Fruit fly (Drosophila melanogaster) whole organism, embryonic: Measurements from ENCODE around the gene Girdin.

Experiments used
- Abd-B ChIP-seq: fragments of 200-800 bp; sonication (Bioruptor generic); optimal IDR thresholded peaks from 2 replicates; lab custom pipeline; 2018; ENCODE audit warnings: missing biosample characterization, mild to moderate bottlenecking, missing genetic modification characterization, moderate library complexity
- Ada2b ChIP-seq: fragments of 200-800 bp; sonication (Bioruptor generic); IDR thresholded peaks from 2 replicates; pipeline ENCODE4 v1.3.6; 2022; ENCODE audit warnings: missing biosample characterization, missing genetic modification characterization
- Adf1 ChIP-seq: fragments of 200-800 bp; sonication (Bioruptor generic); IDR thresholded peaks from 2 replicates; pipeline ENCODE4 v1.3.6; 2022; ENCODE audit warnings: missing biosample characterization, missing genetic modification characterization
- Atf3 ChIP-seq: fragments of 200-800 bp; sonication (Bioruptor generic); optimal IDR thresholded peaks from 3 replicates; lab custom pipeline; 2016; ENCODE audit warnings: missing biosample characterization, missing genetic modification characterization
- CG10959 ChIP-seq: fragments of 200-800 bp; sonication (Bioruptor generic); IDR thresholded peaks from 2 replicates; pipeline ENCODE4 v1.3.6; 2022; ENCODE audit warnings: missing biosample characterization, missing genetic modification characterization
- CG12155 ChIP-seq: fragments of 200-800 bp; sonication (Bioruptor generic); optimal IDR thresholded peaks from 3 replicates; lab custom pipeline; 2016; ENCODE audit warnings: missing biosample characterization, missing genetic modification characterization
- CG15601 ChIP-seq: fragments of 200-800 bp; sonication (Bioruptor generic); optimal IDR thresholded peaks from 3 replicates; lab custom pipeline; 2019; ENCODE audit warnings: missing biosample characterization, mild to moderate bottlenecking, missing genetic modification characterization, moderate library complexity
- CG16779 ChIP-seq: fragments of 200-800 bp; sonication (Bioruptor generic); IDR thresholded peaks from 2 replicates; pipeline ENCODE4 v1.3.6; 2022; ENCODE audit warnings: missing biosample characterization, missing genetic modification characterization
- CG16813 ChIP-seq: fragments of 200-800 bp; sonication (Bioruptor generic); IDR thresholded peaks from 3 replicates; pipeline ENCODE4 v1.3.6; 2022; ENCODE audit warnings: missing biosample characterization, missing genetic modification characterization; ENCODE audit not compliant: partially characterized antibody
- CG17568 ChIP-seq: fragments of 200-800 bp; sonication (Bioruptor generic); optimal IDR thresholded peaks from 2 replicates; lab custom pipeline; 2018; ENCODE audit warnings: missing biosample characterization, mild to moderate bottlenecking, missing genetic modification characterization, moderate library complexity
- CG18011 ChIP-seq: fragments of 200-800 bp; sonication (Bioruptor generic); optimal IDR thresholded peaks from 2 replicates; lab custom pipeline; 2017; ENCODE audit warnings: missing biosample characterization, missing genetic modification characterization, mild to moderate bottlenecking, moderate library complexity, missing genotype
- CG2712 ChIP-seq: fragments of 200-800 bp; optimal IDR thresholded peaks from 3 replicates; lab custom pipeline; 2019; ENCODE audit warnings: missing biosample characterization, mild to moderate bottlenecking, missing genetic modification characterization, moderate library complexity
- CG32772 ChIP-seq: fragments of 200-800 bp; sonication (Bioruptor generic); IDR thresholded peaks from 2 replicates; pipeline ENCODE4 v1.3.6; 2022; ENCODE audit warnings: missing biosample characterization, missing genetic modification characterization
- CG3726 ChIP-seq: fragments of 200-800 bp; sonication (Bioruptor generic); IDR thresholded peaks from 3 replicates; pipeline ENCODE4, ENCODE4 v1.3.6; 2022; ENCODE audit warnings: missing biosample characterization, missing genetic modification characterization
- CG4617 ChIP-seq: fragments of 200-800 bp; sonication (Bioruptor generic); optimal IDR thresholded peaks from 3 replicates; lab custom pipeline; 2016; ENCODE audit warnings: missing biosample characterization, missing genetic modification characterization, borderline replicate concordance
- CG4707 ChIP-seq: fragments of 200-800 bp; sonication (Bioruptor generic); optimal IDR thresholded peaks from 2 replicates; lab custom pipeline; 2018; ENCODE audit warnings: missing biosample characterization, mild to moderate bottlenecking, missing genetic modification characterization, moderate library complexity
- CG6791 ChIP-seq: fragments of 200-800 bp; sonication (Bioruptor generic); IDR thresholded peaks from 3 replicates; pipeline ENCODE4 v1.3.6; 2022; ENCODE audit warnings: missing biosample characterization, missing genetic modification characterization; ENCODE audit not compliant: partially characterized antibody
- CG6854 ChIP-seq: fragments of 200-800 bp; sonication (Bioruptor generic); optimal IDR thresholded peaks from 3 replicates; lab custom pipeline; 2017; ENCODE audit warnings: missing biosample characterization, mild to moderate bottlenecking, missing genetic modification characterization
- CG7271 ChIP-seq: fragments of 200-800 bp; sonication (Bioruptor generic); optimal IDR thresholded peaks from 2 replicates; lab custom pipeline; 2018; ENCODE audit warnings: missing biosample characterization, mild to moderate bottlenecking, missing genetic modification characterization, moderate library complexity
- CG9215 ChIP-seq: fragments of 200-800 bp; sonication (Bioruptor generic); IDR thresholded peaks from 2 replicates; pipeline ENCODE4 v1.3.6; 2022; ENCODE audit warnings: missing biosample characterization, missing genetic modification characterization
- Dll ChIP-seq: fragments of 200-800 bp; sonication (Bioruptor generic); IDR thresholded peaks from 4 replicates; pipeline ENCODE4 v1.3.6; 2022; ENCODE audit warnings: missing biosample characterization, missing genetic modification characterization; ENCODE audit not compliant: partially characterized antibody
- Elba2 ChIP-seq: fragments of 200-800 bp; sonication (Bioruptor generic); optimal IDR thresholded peaks from 3 replicates; lab custom pipeline; 2016; ENCODE audit warnings: missing biosample characterization, missing genetic modification characterization
- Gug ChIP-seq: fragments of 200-800 bp; sonication (Bioruptor generic); IDR thresholded peaks from 4 replicates; pipeline ENCODE4 v1.3.6; 2022; ENCODE audit warnings: missing biosample characterization, missing genetic modification characterization
- HLH54F ChIP-seq: fragments of 200-800 bp; sonication (Bioruptor generic); optimal IDR thresholded peaks from 3 replicates; lab custom pipeline; 2016; ENCODE audit warnings: missing biosample characterization, missing genetic modification characterization
- HLHmδ ChIP-seq: fragments of 200-800 bp; sonication (Bioruptor generic); optimal IDR thresholded peaks from 2 replicates; lab custom pipeline; 2018; ENCODE audit warnings: missing biosample characterization, mild to moderate bottlenecking, missing genetic modification characterization, moderate library complexity
- HmgZ ChIP-seq: fragments of 200-800 bp; sonication (Bioruptor generic); optimal IDR thresholded peaks from 2 replicates; lab custom pipeline; 2018; ENCODE audit warnings: missing biosample characterization, mild to moderate bottlenecking, missing genetic modification characterization
- Mes4 ChIP-seq: fragments of 200-800 bp; sonication (Bioruptor generic); optimal IDR thresholded peaks from 2 replicates; lab custom pipeline; 2016; ENCODE audit warnings: missing biosample characterization, missing genetic modification characterization
- NC2β ChIP-seq: fragments of 200-800 bp; sonication (Bioruptor generic); optimal IDR thresholded peaks from 2 replicates; lab custom pipeline; 2016; ENCODE audit warnings: missing biosample characterization, missing genetic modification characterization
- NfI ChIP-seq: fragments of 200-800 bp; sonication (Bioruptor generic); optimal IDR thresholded peaks from 3 replicates; lab custom pipeline; 2018; ENCODE audit warnings: missing biosample characterization, mild to moderate bottlenecking, missing genetic modification characterization, moderate library complexity
- PHDP ChIP-seq: fragments of 200-800 bp; sonication (Bioruptor generic); optimal IDR thresholded peaks from 3 replicates; lab custom pipeline; 2018; ENCODE audit warnings: missing biosample characterization, mild to moderate bottlenecking, missing genetic modification characterization, moderate library complexity
- Side ChIP-seq: fragments of 200-800 bp; sonication (Bioruptor generic); optimal IDR thresholded peaks from 2 replicates; lab custom pipeline; 2016; ENCODE audit warnings: missing biosample characterization, missing genetic modification characterization
- amos ChIP-seq: fragments of 200-800 bp; sonication (Bioruptor generic); IDR thresholded peaks from 2 replicates; pipeline ENCODE4 v1.3.6; 2022; ENCODE audit warnings: missing biosample characterization, missing genetic modification characterization; ENCODE audit not compliant: partially characterized antibody
- bbx ChIP-seq: fragments of 200-800 bp; sonication (Bioruptor generic); IDR thresholded peaks from 2 replicates; pipeline ENCODE4 v1.3.6; 2022; ENCODE audit warnings: missing biosample characterization, missing genetic modification characterization; ENCODE audit not compliant: partially characterized antibody
- dimm ChIP-seq: fragments of 200-800 bp; sonication (Bioruptor generic); IDR thresholded peaks from 2 replicates; pipeline ENCODE4 v1.3.6; 2022; ENCODE audit warnings: missing biosample characterization, missing genetic modification characterization
- gce ChIP-seq: fragments of 200-800 bp; sonication (Bioruptor generic); IDR thresholded peaks from 3 replicates; pipeline ENCODE4 v1.3.6; 2022; ENCODE audit warnings: missing biosample characterization, missing genetic modification characterization
- gcm ChIP-seq: fragments of 200-800 bp; sonication (Bioruptor generic); optimal IDR thresholded peaks from 2 replicates; lab custom pipeline; 2019; ENCODE audit warnings: missing biosample characterization, mild to moderate bottlenecking, missing genetic modification characterization, moderate library complexity
- gfzf ChIP-seq: fragments of 200-800 bp; sonication (Bioruptor generic); optimal IDR thresholded peaks from 2 replicates; lab custom pipeline; 2016; ENCODE audit warnings: missing biosample characterization, mild to moderate bottlenecking, missing genetic modification characterization, moderate library complexity
- grn ChIP-seq: fragments of 200-800 bp; sonication (Bioruptor generic); optimal IDR thresholded peaks from 3 replicates; lab custom pipeline; 2017; ENCODE audit warnings: missing biosample characterization, missing genetic modification characterization
- lab ChIP-seq: fragments of 200-800 bp; sonication (Bioruptor generic); optimal IDR thresholded peaks from 3 replicates; lab custom pipeline; 2017; ENCODE audit warnings: missing biosample characterization, missing genetic modification characterization, mild to moderate bottlenecking, moderate library complexity, missing genetic modification reagents
- lov ChIP-seq, 2 experiments: fragments of 200-800 bp in 1 of 2; fragments of >200 bp in 1 of 2; sonication (Bioruptor generic) in 1 of 2; IDR thresholded peaks in 1 of 2; optimal IDR thresholded peaks in 1 of 2; 2 replicates in 1 of 2; 3 replicates in 1 of 2; pipeline versions ENCODE4 v1.3.6 to Lab custom; 2017 to 2022; ENCODE audit warnings: missing biosample characterization in 1 of 2, missing genetic modification characterization in 1 of 2
- onecut ChIP-seq: fragments of 200-800 bp; sonication (Bioruptor generic); IDR thresholded peaks from 2 replicates; pipeline ENCODE4 v1.3.6; 2022; ENCODE audit warnings: missing biosample characterization, missing genetic modification characterization
- slp2 ChIP-seq: fragments of 200-800 bp; sonication (Bioruptor generic); optimal IDR thresholded peaks from 2 replicates; lab custom pipeline; 2016; ENCODE audit warnings: missing biosample characterization, missing genetic modification characterization
- sna ChIP-seq: fragments of 200-800 bp; sonication (Bioruptor generic); IDR thresholded peaks from 2 replicates; pipeline ENCODE4 v1.3.6; 2022; ENCODE audit warnings: missing biosample characterization, missing genetic modification characterization; ENCODE audit not compliant: partially characterized antibody
- toy ChIP-seq: fragments of 200-800 bp; sonication (Bioruptor generic); IDR thresholded peaks from 2 replicates; pipeline ENCODE4 v1.3.6; 2022; ENCODE audit warnings: missing biosample characterization, missing genetic modification characterization
- zf30C ChIP-seq: fragments of 200-800 bp; sonication (Bioruptor generic); optimal IDR thresholded peaks from 3 replicates; lab custom pipeline; 2018; ENCODE audit warnings: missing biosample characterization, mild to moderate bottlenecking, missing genetic modification characterization
- zfh1 ChIP-seq: fragments of 200-800 bp; sonication (Bioruptor generic); IDR thresholded peaks from 3 replicates; pipeline ENCODE4 v1.3.6; 2022; ENCODE audit warnings: missing biosample characterization, missing genetic modification characterization

Girdin gene

DNA sequence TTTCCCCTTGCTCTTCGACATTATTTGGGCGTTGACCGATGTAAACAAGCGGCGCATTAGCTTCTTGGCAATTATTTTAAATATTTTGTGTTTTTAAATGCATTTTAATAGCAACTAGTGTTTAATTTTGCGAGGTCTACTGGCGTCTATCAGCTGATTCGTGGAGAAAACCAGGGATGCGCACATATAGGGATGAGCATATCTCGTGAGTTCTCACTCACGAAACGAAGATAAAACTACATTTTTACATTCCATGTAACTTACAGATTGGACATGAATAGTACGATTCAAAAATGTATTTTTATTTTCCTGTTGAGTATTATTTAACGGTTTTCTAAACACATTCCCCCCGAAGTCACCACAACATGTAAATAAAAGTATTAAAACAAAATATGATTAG is 18.7 kb downstream of the Girdin start, which contains the start of gene CG14966 (continued):
- TF ChIP-seq CG18011, result no peak
- TF ChIP-seq Atf3 (GFP tag; lab: Kevin White, UChicago), result no peak
- no peak for TF ChIP-seq onecut
- TF ChIP-seq HmgZ (tag; lab: Kevin White, UChicago), result peak; percentile 69
- TF ChIP-seq lab (GFP tag; lab: Kevin White, UChicago), result peak; percentile 14
- no peak for TF ChIP-seq CG15601 (tag; lab: Kevin White, UChicago)
- no peak for TF ChIP-seq lov (optimal IDR thresholded peaks at IDR 0.05; lab: Kevin White, UChicago)
- no peak for TF ChIP-seq lov (GFP tag; IDR thresholded peaks at IDR 0.05; lab: Robert Waterston, UW)
- TF ChIP-seq zfh1 (GFP tag; lab: Robert Waterston, UW), result no peak
- no peak for TF ChIP-seq gcm (GFP tag; lab: Kevin White, UChicago)
- peak; percentile 42 for TF ChIP-seq HLH54F (GFP tag; lab: Kevin White, UChicago)
- TF ChIP-seq slp2 (GFP tag; lab: Kevin White, UChicago), result no peak
- TF ChIP-seq amos (GFP tag; lab: Robert Waterston, UW), result peak; percentile 94
- TF ChIP-seq PHDP, result peak; percentile 1
- no peak for TF ChIP-seq Adf1 (GFP tag; lab: Robert Waterston, UW)
- TF ChIP-seq sna (GFP tag; lab: Robert Waterston, UW), result peak; percentile 94
- TF ChIP-seq CG4707, result no peak
- peak; percentile 11 for TF ChIP-seq NC2β
- TF ChIP-seq, all 482 proteins: peak for 176

DNA sequence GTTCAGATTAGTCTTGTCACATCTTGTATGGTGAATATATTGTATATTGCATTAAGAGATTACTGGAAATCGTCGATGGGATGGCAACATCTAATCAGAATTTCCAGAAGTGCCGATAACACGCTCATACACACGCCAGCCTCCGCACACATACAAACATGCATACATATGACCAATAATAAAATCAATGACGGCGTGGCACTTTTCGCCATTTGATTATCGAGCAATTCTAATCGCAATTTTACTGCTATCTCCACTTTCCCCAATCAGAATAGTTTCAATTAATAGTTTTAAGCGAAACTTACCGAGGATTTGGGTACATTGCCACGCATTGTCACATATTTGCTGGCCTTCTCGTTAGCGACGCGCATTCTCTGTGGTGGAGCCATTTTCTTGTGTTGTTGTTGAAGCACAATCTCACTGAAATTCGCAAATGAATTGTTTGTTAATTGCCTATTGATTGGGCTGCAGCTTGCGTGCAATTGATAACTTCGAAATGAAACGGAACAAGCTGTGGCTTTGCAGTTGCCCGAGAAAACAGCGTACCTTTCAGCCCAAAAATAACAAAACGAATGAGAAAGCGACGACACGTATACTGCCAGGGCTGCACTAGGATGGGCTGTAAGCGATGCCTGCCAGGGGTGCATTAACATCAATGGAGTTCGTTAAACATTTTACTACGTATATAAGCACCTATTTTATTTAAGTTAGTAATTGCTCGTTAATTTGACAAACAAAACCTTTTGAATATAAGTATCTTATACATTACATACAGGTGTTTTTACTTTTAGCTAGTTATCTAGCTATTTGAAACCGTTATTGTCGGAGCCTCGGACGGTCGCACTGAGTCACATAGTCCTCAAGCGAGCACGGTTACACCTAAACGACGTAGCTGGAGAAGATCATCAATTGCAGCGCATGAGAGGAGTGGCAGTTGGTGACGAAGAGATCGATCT is 20.0 kb downstream of the Girdin start, which contains the start of the genes CG32276 and gry:
TSS of gene CG32276 (minus strand) at position 601 of the 956 bp plus-strand sequence.
TSS of gene gry (plus strand) at position 644 of the 956 bp plus-strand sequence.
- TF ChIP-seq Side (GFP tag; lab: Kevin White, UChicago), result peak; percentile 86
- TF ChIP-seq toy, result peak; percentile 40; the same call in 1 of the 2 replicates
- TF ChIP-seq CG12155, result peak; percentile 86
- TF ChIP-seq Dll (GFP tag; lab: Robert Waterston, UW), result peak; percentile 43; the same call in 1 of the 4 replicates
- TF ChIP-seq Elba2 (GFP tag; lab: Kevin White, UChicago), result peak; percentile 64
- TF ChIP-seq CG10959 (GFP tag; lab: Robert Waterston, UW), result peak; percentile 43; the same call in 1 of the 2 replicates
- peak; percentile 86 for TF ChIP-seq CG4617 (GFP tag; lab: Kevin White, UChicago)
- TF ChIP-seq bbx (GFP tag; lab: Robert Waterston, UW), result no peak
- peak; percentile 64 for TF ChIP-seq CG9215
- TF ChIP-seq Mes4 (GFP tag; lab: Kevin White, UChicago), result peak; percentile 80
- TF ChIP-seq zf30C (GFP tag; lab: Kevin White, UChicago), result no peak
- TF ChIP-seq NfI (GFP tag; lab: Kevin White, UChicago), result peak; percentile 73
- 0 out of 3 replicates have a peak, but pooled peaks have one; percentile 55 for TF ChIP-seq CG3726 (GFP tag; lab: Robert Waterston, UW)
- TF ChIP-seq HLHmδ, result peak; percentile 50
- TF ChIP-seq Ada2b, result peak; percentile 72
- peak; percentile 85 for TF ChIP-seq CG2712
- peak; percentile 68; the same call in 2 of the 4 replicates for TF ChIP-seq Gug (GFP tag; lab: Robert Waterston, UW)
- peak; percentile 8 for TF ChIP-seq CG7271 (tag; lab: Kevin White, UChicago)
- TF ChIP-seq grn (GFP tag; lab: Kevin White, UChicago), result no peak
- peak; percentile 73 for TF ChIP-seq CG32772 (GFP tag; lab: Robert Waterston, UW)
- TF ChIP-seq CG6854, result peak; percentile 29
- no peak for TF ChIP-seq gce
- no peak for TF ChIP-seq CG16779 (GFP tag; lab: Robert Waterston, UW)
- TF ChIP-seq CG16813 (GFP tag; lab: Robert Waterston, UW), result peak; percentile 50; the same call in 2 of the 3 replicates
- no peak for TF ChIP-seq CG6791 (GFP tag; lab: Robert Waterston, UW)
- TF ChIP-seq CG17568 (GFP tag; lab: Kevin White, UChicago), result no peak
- TF ChIP-seq Abd-B (GFP tag; lab: Kevin White, UChicago), result peak; percentile 43
- TF ChIP-seq dimm, result no peak
- TF ChIP-seq gfzf (GFP tag; lab: Kevin White, UChicago), result peak; percentile 94
